Fruit fly (Drosophila melanogaster) whole organism, embryonic: ENCODE results near the gene Nepl14.
A peak's percentile ranks its signal among the peaks of the same experiment; 100 is the strongest.

Experiments
- B-H2 ChIP-seq: fragments of 200-800 bp; sonication (Bioruptor generic); optimal IDR thresholded peaks from 2 replicates; lab custom pipeline; 2018; ENCODE audit warnings: missing biosample characterization, mild to moderate bottlenecking, missing genetic modification characterization
- Bdp1 ChIP-seq: fragments of 200-800 bp; sonication (Bioruptor generic); optimal IDR thresholded peaks from 3 replicates; lab custom pipeline; 2016; ENCODE audit warnings: missing biosample characterization, missing genetic modification characterization
- CG12236 ChIP-seq: fragments of 200-800 bp; sonication (Bioruptor generic); optimal IDR thresholded peaks from 2 replicates; lab custom pipeline; 2016; ENCODE audit warnings: missing biosample characterization, missing genetic modification characterization
- CG1529 ChIP-seq: fragments of 200-800 bp; sonication (Bioruptor generic); optimal IDR thresholded peaks from 3 replicates; lab custom pipeline; 2018; ENCODE audit warnings: missing biosample characterization, missing genetic modification characterization
- CG15514 ChIP-seq: fragments of 200-800 bp; sonication (Bioruptor generic); optimal IDR thresholded peaks from 3 replicates; lab custom pipeline; 2017; ENCODE audit warnings: missing biosample characterization, missing genetic modification characterization, mild to moderate bottlenecking, moderate library complexity, missing genetic modification reagents
- CG16779 ChIP-seq: fragments of 200-800 bp; sonication (Bioruptor generic); IDR thresholded peaks from 2 replicates; pipeline ENCODE4 v1.3.6; 2022; ENCODE audit warnings: missing biosample characterization, missing genetic modification characterization
- CG17361 ChIP-seq: fragments of 200-800 bp; sonication (Bioruptor generic); IDR thresholded peaks from 3 replicates; pipeline ENCODE4 v1.3.6; 2022; ENCODE audit warnings: missing biosample characterization, missing genetic modification characterization
- CG17612 ChIP-seq: fragments of 200-800 bp; sonication (Bioruptor generic); IDR thresholded peaks from 2 replicates; pipeline ENCODE4 v1.3.6; 2022; ENCODE audit warnings: missing biosample characterization, missing genetic modification characterization
- CG2678 ChIP-seq: fragments of 200-800 bp; sonication (Bioruptor generic); optimal IDR thresholded peaks from 3 replicates; lab custom pipeline; 2019; ENCODE audit warnings: missing biosample characterization, mild to moderate bottlenecking, missing genetic modification characterization, moderate library complexity
- CG3281 ChIP-seq: fragments of 200-800 bp; sonication (Bioruptor generic); optimal IDR thresholded peaks from 3 replicates; lab custom pipeline; 2017; ENCODE audit warnings: missing biosample characterization, mild to moderate bottlenecking, missing genetic modification characterization
- CG6854 ChIP-seq: fragments of 200-800 bp; sonication (Bioruptor generic); optimal IDR thresholded peaks from 3 replicates; lab custom pipeline; 2017; ENCODE audit warnings: missing biosample characterization, mild to moderate bottlenecking, missing genetic modification characterization
- CG7745 ChIP-seq: fragments of 200-800 bp; sonication (Bioruptor generic); optimal IDR thresholded peaks from 2 replicates; lab custom pipeline; 2018; ENCODE audit warnings: missing biosample characterization, mild to moderate bottlenecking, missing genetic modification characterization, moderate library complexity
- GATAe ChIP-seq: fragments of 200-800 bp; sonication (Bioruptor generic); conservative IDR thresholded peaks from 2 replicates; pipeline ENCODE4 v1.3.6; 2022; ENCODE audit warnings: missing biosample characterization, missing genetic modification characterization
- MTF-1 ChIP-seq: fragments of 200-800 bp; sonication (Bioruptor generic); optimal IDR thresholded peaks from 2 replicates; lab custom pipeline; 2018; ENCODE audit warnings: missing biosample characterization, mild to moderate bottlenecking, missing genetic modification characterization, borderline replicate concordance
- Med ChIP-seq: fragments of 200-800 bp; sonication (Bioruptor generic); peaks from one replicate; lab custom pipeline; 2016; ENCODE audit warnings: missing biosample characterization, missing genetic modification characterization, mild to moderate bottlenecking, inconsistent platforms, moderate library complexity
- NK7.1 ChIP-seq: fragments of 200-800 bp; sonication (Bioruptor generic); optimal IDR thresholded peaks from 3 replicates; lab custom pipeline; 2016; ENCODE audit warnings: missing biosample characterization, missing genetic modification characterization
- Rx ChIP-seq: fragments of 200-800 bp; sonication (Bioruptor generic); IDR thresholded peaks from 2 replicates; pipeline ENCODE4 v1.3.6; 2022; ENCODE audit warnings: missing biosample characterization, missing genetic modification characterization
- Scr ChIP-seq: fragments of 200-800 bp; sonication (Bioruptor generic); IDR thresholded peaks from 2 replicates; pipeline ENCODE4 v1.3.6; 2022; ENCODE audit warnings: missing biosample characterization, missing genetic modification characterization; ENCODE audit not compliant: partially characterized antibody
- Side ChIP-seq: fragments of 200-800 bp; sonication (Bioruptor generic); optimal IDR thresholded peaks from 2 replicates; lab custom pipeline; 2016; ENCODE audit warnings: missing biosample characterization, missing genetic modification characterization
- Sox100B ChIP-seq: fragments of 200-800 bp; sonication (Bioruptor generic); optimal IDR thresholded peaks from 3 replicates; lab custom pipeline; 2018; ENCODE audit warnings: missing biosample characterization, mild to moderate bottlenecking, missing genetic modification characterization
- YL-1 ChIP-seq: fragments of 200-800 bp; sonication (Bioruptor generic); optimal IDR thresholded peaks from 3 replicates; lab custom pipeline; 2017; ENCODE audit warnings: missing biosample characterization, mild to moderate bottlenecking, missing genetic modification characterization
- aop ChIP-seq: fragments of 200-800 bp; sonication (Bioruptor generic); IDR thresholded peaks from 2 replicates; pipeline ENCODE4 v1.3.6; 2022; ENCODE audit warnings: missing biosample characterization, missing genetic modification characterization
- ase ChIP-seq: fragments of 200-800 bp; sonication (Bioruptor generic); IDR thresholded peaks from 3 replicates; pipeline ENCODE4 v1.3.6; 2022; ENCODE audit warnings: missing biosample characterization, missing genetic modification characterization
- dysf ChIP-seq: fragments of 200-800 bp; sonication (Bioruptor generic); IDR thresholded peaks from 3 replicates; pipeline ENCODE4 v1.3.6; 2022; ENCODE audit warnings: missing biosample characterization, missing genetic modification characterization
- gem ChIP-seq: fragments of 200-800 bp; sonication (Bioruptor generic); optimal IDR thresholded peaks from 2 replicates; lab custom pipeline; 2019; ENCODE audit warnings: missing biosample characterization, mild to moderate bottlenecking, missing genetic modification characterization, moderate library complexity
- gsb ChIP-seq: fragments of 200-800 bp; sonication (Bioruptor generic); IDR thresholded peaks from 2 replicates; pipeline ENCODE4 v1.3.6; 2022; ENCODE audit warnings: missing biosample characterization, missing genetic modification characterization
- hbn ChIP-seq: fragments of 200-800 bp; sonication (Bioruptor generic); IDR thresholded peaks from 2 replicates; pipeline ENCODE4 v1.3.6; 2022; ENCODE audit warnings: missing biosample characterization, missing genetic modification characterization; ENCODE audit not compliant: partially characterized antibody
- mam ChIP-seq: fragments of 200-800 bp; sonication (Bioruptor generic); optimal IDR thresholded peaks from 3 replicates; lab custom pipeline; 2016; ENCODE audit warnings: missing biosample characterization, missing genetic modification characterization
- pfk ChIP-seq: fragments of 200-800 bp; sonication (Bioruptor generic); optimal IDR thresholded peaks from 2 replicates; lab custom pipeline; 2018; ENCODE audit warnings: missing biosample characterization, mild to moderate bottlenecking, missing genetic modification characterization, moderate library complexity
- ro ChIP-seq: fragments of 200-800 bp; sonication (Bioruptor generic); IDR thresholded peaks from 2 replicates; pipeline ENCODE4 v1.3.6; 2022; ENCODE audit warnings: missing biosample characterization, missing genetic modification characterization
- sc ChIP-seq, 3 experiments: fragments of >200 bp in 2 of 3; fragments of 200-800 bp in 1 of 3; sonication (Bioruptor generic) in 1 of 3; optimal IDR thresholded peaks; 2 replicates in 2 of 3; 3 replicates in 1 of 3; lab custom pipeline; 2017; ENCODE audit warnings: mild to moderate bottlenecking in 1 of 3, missing biosample characterization in 1 of 3, missing genetic modification characterization in 1 of 3, missing genetic modification reagents in 1 of 3
- scrt ChIP-seq: fragments of 200-800 bp; sonication (Bioruptor generic); optimal IDR thresholded peaks from 2 replicates; lab custom pipeline; 2018; ENCODE audit warnings: missing biosample characterization, mild to moderate bottlenecking, missing genetic modification characterization, moderate library complexity
- sens ChIP-seq: fragments of 200-800 bp; sonication (Bioruptor generic); peaks from one replicate; lab custom pipeline; 2016; ENCODE audit warnings: missing biosample characterization, missing genetic modification characterization
- stc ChIP-seq: fragments of 200-800 bp; sonication (Bioruptor generic); IDR thresholded peaks from 2 replicates; pipeline ENCODE4 v1.3.6; 2022; ENCODE audit warnings: missing biosample characterization, missing genetic modification characterization

The Nepl14 gene

DNA sequence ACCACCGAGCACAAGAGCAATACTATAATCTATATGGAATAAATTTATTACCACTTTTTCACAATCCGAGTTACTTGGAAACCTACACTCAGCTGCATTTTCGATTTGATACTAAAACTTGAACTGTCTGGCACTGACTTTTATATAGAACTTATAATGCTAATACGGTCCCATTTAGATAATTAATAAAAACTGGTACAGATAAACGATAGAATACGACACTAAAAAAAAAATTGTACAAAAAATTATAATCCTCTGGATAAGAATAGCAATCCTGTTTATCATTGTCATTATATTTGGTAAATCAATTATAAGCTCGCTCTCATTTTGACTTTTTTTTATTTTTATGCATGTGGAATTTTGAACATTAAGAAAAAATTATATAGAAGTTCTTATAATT, 6.7 kb upstream of the Nepl14 start, which contains the start of gene CG43093:
CG43093 (minus strand) TSS at position 101 of the 400 bp plus-strand sequence.
- TF ChIP-seq CG1529 (no peak), aop (no peak), GATAe (no peak), pfk (no peak), stc (GFP tag; lab: Robert Waterston, UW) (no peak), YL-1 (GFP tag; lab: Kevin White, UChicago) (no peak), CG12236 (GFP tag; lab: Kevin White, UChicago) (no peak), CG3281 (GFP tag; lab: Kevin White, UChicago) (no peak), Med (GFP tag; lab: Kevin White, UChicago) (no peak), CG15514 (GFP tag; lab: Kevin White, UChicago) (no peak), gsb (GFP tag; lab: Robert Waterston, UW) (no peak)

- TF ChIP-seq mam (GFP tag; lab: Kevin White, UChicago) (no peak), MTF-1 (GFP tag; lab: Kevin White, UChicago) (no peak), Side (GFP tag; lab: Kevin White, UChicago) (no peak), Bdp1 (no peak), sc (optimal IDR thresholded peaks at IDR 0.05; lab: Kevin White, UChicago) (no peak), sc (GFP tag; optimal IDR thresholded peaks at IDR 0.05; lab: Kevin White, UChicago) (no peak), CG16779 (GFP tag; lab: Robert Waterston, UW) (no peak), CG7745 (tag; lab: Kevin White, UChicago) (no peak), ase (GFP tag; lab: Robert Waterston, UW) (no peak), CG17361 (GFP tag; lab: Robert Waterston, UW) (no peak), CG2678 (no peak), Scr (GFP tag; lab: Robert Waterston, UW) (no peak), gem (tag; lab: Kevin White, UChicago) (no peak), dysf (GFP tag; lab: Robert Waterston, UW) (no peak), Rx (GFP tag; lab: Robert Waterston, UW) (no peak), scrt (no peak), CG17612 (GFP tag; lab: Robert Waterston, UW) (no peak)
These were observed 6.1 kb upstream of the Nepl14 start, which contains the start of gene CG43092 for dm6 chr3R:22769567-22769966. Gene CG43092 (minus strand): TSS chr3R:22769667.

DNA sequence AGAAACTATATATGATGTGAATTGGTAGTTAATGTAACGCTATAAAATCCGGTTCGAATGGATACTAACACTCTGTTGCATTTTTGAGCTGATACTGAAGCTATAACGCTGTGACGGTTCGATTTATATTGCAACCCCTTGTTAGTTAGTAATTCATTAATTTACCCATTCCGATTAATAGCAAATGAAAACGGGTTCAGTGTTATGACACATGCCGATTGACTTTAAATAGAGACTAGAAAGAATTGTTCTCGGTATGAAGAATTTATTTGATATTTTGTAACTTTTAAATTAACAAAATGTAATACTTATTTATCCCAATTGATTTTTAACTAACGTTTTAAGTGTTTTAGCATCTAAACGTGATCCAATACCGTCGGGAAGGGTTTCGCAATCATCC, 5.1 kb upstream of the Nepl14 start, which contains the start of gene CG43091:
CG43091 (minus strand) TSS at position 101 of the 400 bp plus-strand sequence.
- TF ChIP-seq Sox100B (GFP tag; lab: Kevin White, UChicago), result no peak
- TF ChIP-seq NK7.1 (GFP tag; lab: Kevin White, UChicago), result no peak
- peak; percentile 37 for TF ChIP-seq sens (GFP tag; lab: Kevin White, UChicago)
- no peak for TF ChIP-seq CG6854 (GFP tag; lab: Kevin White, UChicago)
- TF ChIP-seq CG16779 (GFP tag; lab: Robert Waterston, UW), result no peak
- no peak for TF ChIP-seq ro (GFP tag; lab: Robert Waterston, UW)
- no peak for TF ChIP-seq hbn (GFP tag; lab: Robert Waterston, UW)

DNA sequence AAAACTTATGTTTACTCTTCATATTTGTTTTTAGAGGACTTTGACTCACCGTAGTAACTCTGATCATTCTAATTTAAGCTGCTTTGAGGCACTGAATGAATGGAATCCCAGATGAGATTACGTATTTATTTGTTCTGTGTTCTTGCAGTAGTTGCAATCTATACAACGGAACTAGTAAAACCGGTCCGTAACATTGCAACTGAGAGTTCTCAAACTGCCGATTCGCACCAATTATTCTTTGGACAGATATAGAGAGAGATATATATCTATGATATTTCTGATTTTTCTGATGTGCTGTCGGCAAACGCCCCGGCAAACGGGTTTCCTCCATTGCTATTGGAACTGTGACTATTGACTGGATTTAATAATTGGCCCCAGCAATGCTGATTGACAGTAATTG, 4.1 kb upstream of the Nepl14 start, which contains the start of gene CG13841:
CG13841 (minus strand) TSS at position 101 of the 400 bp plus-strand sequence.
- TF ChIP-seq B-H2 (GFP tag; lab: Kevin White, UChicago) (no peak), sens (GFP tag; lab: Kevin White, UChicago) (peak; percentile 38)
